Fruit fly (Drosophila melanogaster): ENCODE measurements around the gene CG11000.

The CG11000 gene

dm6 chr3R:5801703-5802436, at the start of gene CG11000:
CG11000 (plus strand) TSS chr3R:5802328.
- no peak for TF ChIP-seq noc (tag; optimal IDR thresholded peaks at IDR 0.05)

dm6 chr3R:5754594-5754993, 47.5 kb upstream of the CG11000 start, which contains the start of gene Dcps:
Dcps (minus strand) TSS chr3R:5754774.
- no peak for TF ChIP-seq noc (tag; optimal IDR thresholded peaks at IDR 0.05)

dm6 chr3R:5758624-5759209, 43.4 kb upstream of the CG11000 start, which contains the start of gene Sec8:
Sec8 (minus strand) TSS chr3R:5758997.
- TF ChIP-seq noc (tag; optimal IDR thresholded peaks at IDR 0.05): no peak

- no peak for TF ChIP-seq noc (tag; optimal IDR thresholded peaks at IDR 0.05)
Observed at dm6 chr3R:5760980-5761379, 41.1 kb upstream of the CG11000 start.

dm6 chr3R:5771614-5772202, 30.4 kb upstream of the CG11000 start:
- TF ChIP-seq noc (tag; optimal IDR thresholded peaks at IDR 0.05): no peak

dm6 chr3R:5772433-5772832, 29.7 kb upstream of the CG11000 start:
- no peak for TF ChIP-seq noc (tag; optimal IDR thresholded peaks at IDR 0.05)

- no peak for TF ChIP-seq noc (tag; optimal IDR thresholded peaks at IDR 0.05)
Observed at dm6 chr3R:5778731-5779593, 23.2 kb upstream of the CG11000 start, which contains the start of gene jagn. jagn (plus strand) TSS chr3R:5779315.

- TF ChIP-seq noc (tag; optimal IDR thresholded peaks at IDR 0.05): no peak
Observed at dm6 chr3R:5780976-5781375, 21.2 kb upstream of the CG11000 start, which contains the start of gene CG2082. CG2082 (minus strand) TSS chr3R:5781076.

- no peak for TF ChIP-seq noc (tag; optimal IDR thresholded peaks at IDR 0.05)
Observed at dm6 chr3R:5781462-5781861, 20.7 kb upstream of the CG11000 start, which contains the start of gene kat-60L1. kat-60L1 (plus strand) TSS chr3R:5781762.

- peak; percentile 88 for TF ChIP-seq noc (tag; optimal IDR thresholded peaks at IDR 0.05)
Observed at dm6 chr3R:5789025-5789953, 12.8 kb upstream of the CG11000 start, which contains the start of the genes Hat1 and Rpn5. Hat1 (minus strand) TSS chr3R:5789384. Rpn5 (plus strand) TSS chr3R:5789493.

dm6 chr3R:5791497-5791896, 10.6 kb upstream of the CG11000 start, which contains the start of gene Hpf1:
Hpf1 (plus strand) TSS chr3R:5791879.
- TF ChIP-seq noc (tag; optimal IDR thresholded peaks at IDR 0.05): peak; percentile 99

dm6 chr3R:5794267-5795089, 7.7 kb upstream of the CG11000 start, which contains the start of the genes PSMG1 and CG10979:
PSMG1 (minus strand) TSS chr3R:5794317.
CG10979 (plus strand) TSS chr3R:5794705.
- TF ChIP-seq noc (tag; optimal IDR thresholded peaks at IDR 0.05): no peak

- TF ChIP-seq noc (tag; optimal IDR thresholded peaks at IDR 0.05): no peak
Observed at dm6 chr3R:5797709-5798108, 4.4 kb upstream of the CG11000 start.

All from whole organism, larva.